Worm (Caenorhabditis elegans) whole organism, young adult: Measurements from ENCODE around the gene zip-6.

Experiments used
- let-526 ChIP-seq: fragments of 200-800 bp; sonication (Bioruptor generic); IDR thresholded peaks from 2 replicates; pipeline ENCODE4 v1.3.6; 2022; ENCODE audit warnings: missing genetic modification reagents, missing genetic modification characterization, missing compliant biosample characterization
- nfyb-1 ChIP-seq: fragments of 200-800 bp; sonication (Bioruptor generic); IDR thresholded peaks from 2 replicates; pipeline ENCODE4 v1.3.6; 2022; ENCODE audit warnings: missing genetic modification reagents, missing genetic modification characterization, missing compliant biosample characterization
- pha-4 ChIP-seq: fragments of 150-350 bp; sonication (generic microtip); optimal IDR thresholded peaks from 2 replicates; lab custom pipeline; 2014; ENCODE audit warnings: missing biosample characterization, missing genetic modification reagents, missing genetic modification characterization

DNA sequence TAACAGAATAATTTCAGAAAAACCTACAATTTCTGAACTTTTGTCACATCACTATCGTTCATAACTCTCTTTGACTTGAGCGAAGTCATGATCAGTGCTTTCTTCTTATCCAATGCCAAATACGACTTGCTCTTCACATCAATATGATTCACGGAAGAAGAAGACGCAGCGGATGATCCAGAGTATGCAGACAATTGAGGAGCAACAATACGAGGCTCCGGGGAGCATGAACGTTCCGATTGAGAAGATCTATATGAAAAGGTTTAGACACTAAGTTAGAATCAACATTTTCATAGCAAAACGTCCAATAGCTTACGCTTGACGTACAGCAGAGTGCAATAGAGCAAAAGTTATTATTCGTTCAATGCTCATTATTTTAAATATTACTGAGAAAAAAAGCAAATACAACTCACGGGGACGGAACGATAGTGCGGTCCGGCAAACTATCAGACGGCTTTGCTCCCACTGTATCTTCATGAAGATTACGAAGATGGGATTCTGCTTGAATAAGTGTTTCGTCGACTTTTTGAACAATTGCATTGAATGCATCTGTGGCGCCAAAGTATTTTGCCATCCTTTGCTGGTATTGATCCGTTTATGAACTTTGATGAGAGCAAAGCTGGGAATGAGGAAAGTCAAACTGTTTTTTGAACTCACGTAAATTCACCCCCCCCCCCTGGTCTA lies 42.7 kb upstream of the zip-6 start, which contains the start of gene C05C12.5:
- TF ChIP-seq nfyb-1 (no peak), pha-4 (tag; lab: Kevin White, UChicago) (no peak), let-526 (GFP tag; lab: Robert Waterston, UW) (no peak)
